Fruit fly (Drosophila melanogaster) whole organism, embryonic: Measurements from ENCODE around the gene mRpL51.

Experiments
- Asciz ChIP-seq: fragments of 200-800 bp; sonication (Bioruptor generic); optimal IDR thresholded peaks from 2 replicates; lab custom pipeline; 2017; ENCODE audit warnings: missing biosample characterization, mild to moderate bottlenecking, missing genetic modification characterization, missing genetic modification reagents
- Atf6 ChIP-seq: fragments of 200-800 bp; sonication (Bioruptor generic); IDR thresholded peaks from 2 replicates; pipeline ENCODE4 v1.3.6; 2022; ENCODE audit warnings: missing biosample characterization, missing genetic modification characterization
- CG10267 ChIP-seq: fragments of 200-800 bp; sonication (Bioruptor generic); optimal IDR thresholded peaks from 2 replicates; lab custom pipeline; 2018; ENCODE audit warnings: missing biosample characterization, mild to moderate bottlenecking, missing genetic modification characterization, moderate library complexity
- CG11696 ChIP-seq: fragments of 200-800 bp; sonication (Bioruptor generic); IDR thresholded peaks from 2 replicates; pipeline ENCODE4 v1.3.6; 2022; ENCODE audit warnings: missing biosample characterization, missing genetic modification characterization
- CG12236 ChIP-seq: fragments of 200-800 bp; sonication (Bioruptor generic); optimal IDR thresholded peaks from 2 replicates; lab custom pipeline; 2016; ENCODE audit warnings: missing biosample characterization, missing genetic modification characterization
- CG12391 ChIP-seq: fragments of 200-800 bp; sonication (Bioruptor generic); optimal IDR thresholded peaks from 3 replicates; lab custom pipeline; 2018; ENCODE audit warnings: missing biosample characterization, mild to moderate bottlenecking, missing genetic modification characterization, moderate library complexity
- CG15514 ChIP-seq: fragments of 200-800 bp; sonication (Bioruptor generic); optimal IDR thresholded peaks from 3 replicates; lab custom pipeline; 2017; ENCODE audit warnings: missing biosample characterization, missing genetic modification characterization, mild to moderate bottlenecking, moderate library complexity, missing genetic modification reagents
- CG1602 ChIP-seq: fragments of 200-800 bp; sonication (Bioruptor generic); optimal IDR thresholded peaks from 3 replicates; lab custom pipeline; 2016; ENCODE audit warnings: missing biosample characterization, missing genetic modification characterization
- CG18262 ChIP-seq: fragments of 200-800 bp; optimal IDR thresholded peaks from 3 replicates; lab custom pipeline; 2019; ENCODE audit warnings: missing biosample characterization, mild to moderate bottlenecking, missing genetic modification characterization, moderate library complexity
- CG2875 ChIP-seq: fragments of 200-800 bp; sonication (Bioruptor generic); optimal IDR thresholded peaks from 2 replicates; lab custom pipeline; 2017; ENCODE audit warnings: missing biosample characterization, mild to moderate bottlenecking, missing genetic modification characterization, missing genetic modification reagents
- CG33557 ChIP-seq: fragments of 200-800 bp; sonication (Bioruptor generic); optimal IDR thresholded peaks from 2 replicates; lab custom pipeline; 2019; ENCODE audit warnings: missing biosample characterization, mild to moderate bottlenecking, missing genetic modification characterization, moderate library complexity
- CG34376 ChIP-seq: fragments of 200-800 bp; sonication (Bioruptor generic); optimal IDR thresholded peaks from 2 replicates; lab custom pipeline; 2018; ENCODE audit warnings: missing biosample characterization, mild to moderate bottlenecking, missing genetic modification characterization
- CG4617 ChIP-seq: fragments of 200-800 bp; sonication (Bioruptor generic); optimal IDR thresholded peaks from 3 replicates; lab custom pipeline; 2016; ENCODE audit warnings: missing biosample characterization, missing genetic modification characterization, borderline replicate concordance
- CG6765 ChIP-seq: fragments of 200-800 bp; sonication (Bioruptor generic); optimal IDR thresholded peaks from 3 replicates; lab custom pipeline; 2017; ENCODE audit warnings: missing biosample characterization, mild to moderate bottlenecking, missing genetic modification characterization
- CG8924 ChIP-seq: fragments of 200-800 bp; optimal IDR thresholded peaks from 3 replicates; lab custom pipeline; 2019; ENCODE audit warnings: missing biosample characterization, mild to moderate bottlenecking, missing genetic modification characterization, moderate library complexity
- CG9437 ChIP-seq: fragments of 200-800 bp; sonication (Bioruptor generic); optimal IDR thresholded peaks from 2 replicates; lab custom pipeline; 2018; ENCODE audit warnings: missing biosample characterization, mild to moderate bottlenecking, missing genetic modification characterization
- D19A ChIP-seq: fragments of 200-800 bp; optimal IDR thresholded peaks from 3 replicates; lab custom pipeline; 2019; ENCODE audit warnings: missing biosample characterization, mild to moderate bottlenecking, missing genetic modification characterization, moderate library complexity
- Ets97D ChIP-seq: fragments of 200-800 bp; sonication (Bioruptor generic); optimal IDR thresholded peaks from 3 replicates; lab custom pipeline; 2016; ENCODE audit warnings: missing biosample characterization, missing genetic modification characterization
- Fer1 ChIP-seq: fragments of 200-800 bp; sonication (Bioruptor generic); optimal IDR thresholded peaks from 2 replicates; lab custom pipeline; 2017; ENCODE audit warnings: missing biosample characterization, mild to moderate bottlenecking, missing genetic modification characterization
- HmgZ ChIP-seq: fragments of 200-800 bp; sonication (Bioruptor generic); optimal IDR thresholded peaks from 2 replicates; lab custom pipeline; 2018; ENCODE audit warnings: missing biosample characterization, mild to moderate bottlenecking, missing genetic modification characterization
- Mad ChIP-seq: fragments of 200-800 bp; sonication (Bioruptor generic); optimal IDR thresholded peaks from 2 replicates; lab custom pipeline; 2016; ENCODE audit warnings: missing biosample characterization, missing genetic modification characterization
- Meics ChIP-seq: fragments of 200-800 bp; sonication (Bioruptor generic); optimal IDR thresholded peaks from 2 replicates; lab custom pipeline; 2017; ENCODE audit warnings: missing biosample characterization, mild to moderate bottlenecking, missing genetic modification characterization
- Myb ChIP-seq: fragments of 200-800 bp; sonication (Bioruptor generic); optimal IDR thresholded peaks from 2 replicates; lab custom pipeline; 2016; ENCODE audit warnings: missing biosample characterization, missing genetic modification characterization
- Nf-YC ChIP-seq: fragments of 200-800 bp; optimal IDR thresholded peaks from 3 replicates; lab custom pipeline; 2019; ENCODE audit warnings: missing biosample characterization, mild to moderate bottlenecking, missing genetic modification characterization, moderate library complexity
- Rfx ChIP-seq: fragments of 200-800 bp; sonication (Bioruptor generic); IDR thresholded peaks from 2 replicates; pipeline ENCODE4 v1.3.6; 2022; ENCODE audit warnings: missing biosample characterization, missing genetic modification characterization
- Scr ChIP-seq: fragments of 200-800 bp; sonication (Bioruptor generic); IDR thresholded peaks from 2 replicates; pipeline ENCODE4 v1.3.6; 2022; ENCODE audit warnings: missing biosample characterization, missing genetic modification characterization; ENCODE audit not compliant: partially characterized antibody
- Sox102F ChIP-seq: fragments of 200-800 bp; sonication (Bioruptor generic); optimal IDR thresholded peaks from 2 replicates; lab custom pipeline; 2018; ENCODE audit warnings: missing biosample characterization, mild to moderate bottlenecking, missing genetic modification characterization, moderate library complexity
- Trl ChIP-seq, 3 experiments: fragments of >200 bp in 2 of 3; fragments of 200-800 bp in 1 of 3; sonication (Bioruptor generic) in 1 of 3; optimal IDR thresholded peaks; 2 replicates in 1 of 3; 3 replicates in 2 of 3; lab custom pipeline; 2016 to 2017; ENCODE audit warnings: missing biosample characterization in 1 of 3, missing genetic modification characterization in 1 of 3
- Xrp1 ChIP-seq: fragments of 200-800 bp; sonication (Bioruptor generic); IDR thresholded peaks from 2 replicates; pipeline ENCODE4 v1.3.6; 2022; ENCODE audit warnings: missing biosample characterization, missing genetic modification characterization
- ac ChIP-seq: fragments of 200-800 bp; sonication (Bioruptor generic); optimal IDR thresholded peaks from 3 replicates; lab custom pipeline; 2017; ENCODE audit warnings: missing biosample characterization, mild to moderate bottlenecking, missing genetic modification characterization
- bbx ChIP-seq: fragments of 200-800 bp; sonication (Bioruptor generic); IDR thresholded peaks from 2 replicates; pipeline ENCODE4 v1.3.6; 2022; ENCODE audit warnings: missing biosample characterization, missing genetic modification characterization; ENCODE audit not compliant: partially characterized antibody
- cas ChIP-seq: fragments of 200-800 bp; sonication (Bioruptor generic); IDR thresholded peaks from 2 replicates; pipeline ENCODE4 v1.3.6; 2022; ENCODE audit warnings: missing biosample characterization, missing genetic modification characterization
- caup ChIP-seq: fragments of 200-800 bp; sonication (Bioruptor generic); optimal IDR thresholded peaks from 3 replicates; lab custom pipeline; 2017; ENCODE audit warnings: missing biosample characterization, mild to moderate bottlenecking, missing genetic modification characterization, moderate library complexity; ENCODE audit not compliant: severe bottlenecking
- chn ChIP-seq: fragments of 200-800 bp; sonication (Bioruptor generic); optimal IDR thresholded peaks from 2 replicates; lab custom pipeline; 2016; ENCODE audit warnings: missing biosample characterization, missing genetic modification characterization
- ewg ChIP-seq: fragments of 200-800 bp; sonication (Bioruptor generic); optimal IDR thresholded peaks from 3 replicates; lab custom pipeline; 2017; ENCODE audit warnings: mild to moderate bottlenecking, missing biosample characterization, missing genetic modification reagents, missing genetic modification characterization
- gfzf ChIP-seq: fragments of 200-800 bp; sonication (Bioruptor generic); optimal IDR thresholded peaks from 2 replicates; lab custom pipeline; 2016; ENCODE audit warnings: missing biosample characterization, mild to moderate bottlenecking, missing genetic modification characterization, moderate library complexity
- grau ChIP-seq: fragments of 200-800 bp; optimal IDR thresholded peaks from 3 replicates; lab custom pipeline; 2019; ENCODE audit warnings: missing biosample characterization, mild to moderate bottlenecking, missing genetic modification characterization, moderate library complexity
- nom ChIP-seq: fragments of 200-800 bp; sonication (Bioruptor generic); optimal IDR thresholded peaks from 2 replicates; lab custom pipeline; 2017; ENCODE audit warnings: missing biosample characterization, missing genetic modification characterization, mild to moderate bottlenecking, moderate library complexity, missing genetic modification reagents
- odd ChIP-seq: fragments of 200-800 bp; sonication (Bioruptor generic); optimal IDR thresholded peaks from 2 replicates; lab custom pipeline; 2017; ENCODE audit warnings: missing biosample characterization, mild to moderate bottlenecking, missing genetic modification characterization
- psq ChIP-seq: fragments of 200-800 bp; sonication (Bioruptor generic); optimal IDR thresholded peaks from 2 replicates; lab custom pipeline; 2017; ENCODE audit warnings: missing biosample characterization, missing genetic modification characterization
- pzg ChIP-seq: fragments of 200-800 bp; sonication (Bioruptor generic); optimal IDR thresholded peaks from 3 replicates; lab custom pipeline; 2018; ENCODE audit warnings: missing biosample characterization, mild to moderate bottlenecking, missing genetic modification characterization, moderate library complexity
- rib ChIP-seq: fragments of 200-800 bp; sonication (Bioruptor generic); IDR thresholded peaks from 2 replicates; pipeline ENCODE4 v1.3.6; 2022; ENCODE audit warnings: missing biosample characterization, missing genetic modification characterization
- sens ChIP-seq: fragments of 200-800 bp; sonication (Bioruptor generic); peaks from one replicate; lab custom pipeline; 2016; ENCODE audit warnings: missing biosample characterization, missing genetic modification characterization
- stwl ChIP-seq: fragments of 200-800 bp; sonication (Bioruptor generic); optimal IDR thresholded peaks from 3 replicates; lab custom pipeline; 2018; ENCODE audit warnings: missing biosample characterization, mild to moderate bottlenecking, missing genetic modification characterization, moderate library complexity
- vvl ChIP-seq: fragments of 200-800 bp; sonication (Bioruptor generic); IDR thresholded peaks from 2 replicates; pipeline ENCODE4 v1.3.6; 2022; ENCODE audit warnings: missing biosample characterization, missing genetic modification characterization
- yki ChIP-seq: fragments of >200 bp; optimal IDR thresholded peaks from 3 replicates; lab custom pipeline; 2018
- z ChIP-seq: fragments of 200-800 bp; sonication (Bioruptor generic); IDR thresholded peaks from 3 replicates; pipeline ENCODE4 v1.3.6; 2022; ENCODE audit warnings: missing biosample characterization, missing genetic modification characterization
- zen2 ChIP-seq: fragments of 200-800 bp; sonication (Bioruptor generic); IDR thresholded peaks from 3 replicates; pipeline ENCODE4 v1.3.6; 2022; ENCODE audit warnings: missing biosample characterization, missing genetic modification characterization; ENCODE audit not compliant: partially characterized antibody
- zf30C ChIP-seq: fragments of 200-800 bp; sonication (Bioruptor generic); optimal IDR thresholded peaks from 3 replicates; lab custom pipeline; 2018; ENCODE audit warnings: missing biosample characterization, mild to moderate bottlenecking, missing genetic modification characterization
- zfh1 ChIP-seq: fragments of 200-800 bp; sonication (Bioruptor generic); IDR thresholded peaks from 3 replicates; pipeline ENCODE4 v1.3.6; 2022; ENCODE audit warnings: missing biosample characterization, missing genetic modification characterization

mRpL51 gene

DNA sequence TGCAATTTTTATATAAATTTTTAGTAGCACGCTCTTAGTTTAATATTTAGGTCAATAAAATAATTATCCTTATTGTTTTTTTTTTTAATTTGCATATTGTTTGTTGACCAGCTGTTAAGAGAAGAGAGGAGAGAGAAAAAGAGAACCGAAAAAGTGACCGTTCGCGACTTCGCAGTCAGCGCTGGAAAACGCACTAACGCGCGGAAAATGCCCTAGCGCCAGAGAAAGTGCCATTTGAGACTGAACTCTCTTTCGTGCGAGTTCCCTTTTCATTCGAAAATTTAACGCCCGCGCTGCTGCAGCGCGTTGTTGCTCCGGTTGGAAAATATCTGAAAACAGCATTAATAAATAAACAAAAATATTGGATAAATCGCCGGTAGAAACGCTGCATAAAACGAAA is 25.9 kb upstream of the mRpL51 start (continued):
- TF ChIP-seq Mad (GFP tag; lab: Kevin White, UChicago) (peak; percentile 1), Rfx (GFP tag; lab: Robert Waterston, UW) (peak; percentile 37; the same call in 1 of the 2 replicates), z (GFP tag; lab: Robert Waterston, UW) (peak; percentile 55; the same call in 1 of the 3 replicates), zen2 (GFP tag; lab: Robert Waterston, UW) (no peak), odd (GFP tag; lab: Kevin White, UChicago) (peak; percentile 10), Sox102F (no peak), vvl (GFP tag; lab: Robert Waterston, UW) (peak; percentile 72), yki (lab: Kevin White, UChicago) (no peak), Scr (GFP tag; lab: Robert Waterston, UW) (peak; percentile 29; the same call in 1 of the 2 replicates), CG9437 (GFP tag; lab: Kevin White, UChicago) (no peak), gfzf (peak; percentile 92), CG12391 (tag; lab: Kevin White, UChicago) (peak; percentile 23), CG10267 (tag; lab: Kevin White, UChicago) (peak; percentile 17), Meics (GFP tag; lab: Kevin White, UChicago) (peak; percentile 4), CG2875 (GFP tag; lab: Kevin White, UChicago) (peak; percentile 41), CG4617 (GFP tag; lab: Kevin White, UChicago) (peak; percentile 3), pzg (peak; percentile 31), psq (GFP tag; lab: Kevin White, UChicago) (peak; percentile 62), Xrp1 (GFP tag; lab: Robert Waterston, UW) (no peak), Atf6 (GFP tag; lab: Robert Waterston, UW) (0 out of 2 replicates have a peak, but pooled peaks have one; percentile 17), CG33557 (GFP tag; lab: Kevin White, UChicago) (peak; percentile 41), Fer1 (peak; percentile 14), D19A (tag; lab: Kevin White, UChicago) (peak; percentile 19), Asciz (GFP tag; lab: Kevin White, UChicago) (peak; percentile 31), chn (GFP tag; lab: Kevin White, UChicago) (peak; percentile 34), rib (GFP tag; lab: Robert Waterston, UW) (peak; percentile 12; the same call in 1 of the 2 replicates), zfh1 (GFP tag; lab: Robert Waterston, UW) (peak; percentile 10; the same call in 1 of the 3 replicates), Trl (optimal IDR thresholded peaks at IDR 0.05; lab: Kevin White, UChicago) (peak; percentile 71 to 81), Trl (GFP tag; optimal IDR thresholded peaks at IDR 0.05; lab: Kevin White, UChicago) (peak; percentile 40), bbx (GFP tag; lab: Robert Waterston, UW) (peak; percentile 65), CG34376 (peak; percentile 14), Ets97D (GFP tag; lab: Kevin White, UChicago) (peak; percentile 2), zf30C (GFP tag; lab: Kevin White, UChicago) (peak; percentile 6), sens (peak; percentile 69), CG1602 (GFP tag; lab: Kevin White, UChicago) (no peak), CG11696 (GFP tag; lab: Robert Waterston, UW) (no peak), ac (no peak), CG6765 (GFP tag; lab: Kevin White, UChicago) (peak; percentile 34), Nf-YC (no peak), cas (GFP tag; lab: Robert Waterston, UW) (no peak), HmgZ (tag; lab: Kevin White, UChicago) (peak; percentile 31), CG15514 (peak; percentile 20), CG12236 (GFP tag; lab: Kevin White, UChicago) (no peak), nom (GFP tag; lab: Kevin White, UChicago) (peak; percentile 28), Myb (GFP tag; lab: Kevin White, UChicago) (peak; percentile 1), ewg (GFP tag; lab: Kevin White, UChicago) (peak; percentile 38), grau (tag; lab: Kevin White, UChicago) (peak; percentile 18), caup (GFP tag; lab: Kevin White, UChicago) (peak; percentile 27), CG8924 (tag; lab: Kevin White, UChicago) (peak; percentile 53), CG18262 (tag; lab: Kevin White, UChicago) (peak; percentile 4), stwl (tag; lab: Kevin White, UChicago) (peak; percentile 67)
